Worm (Caenorhabditis elegans) whole organism, L1 larva: Measurements from ENCODE around the gene ceh-13.

ENCODE experiments used
- C34B4.2 ChIP-seq: sonication (generic microtip); optimal IDR thresholded peaks from 2 replicates; lab custom pipeline; 2017; ENCODE audit warnings: mild to moderate bottlenecking, missing genetic modification characterization, missing compliant biosample characterization
- blmp-1 ChIP-seq: fragments of 150-350 bp; optimal IDR thresholded peaks from 2 replicates; lab custom pipeline; 2014; ENCODE audit warnings: missing biosample characterization, missing genetic modification characterization
- fos-1 ChIP-seq: fragments of 150-350 bp; optimal IDR thresholded peaks from 2 replicates; lab custom pipeline; 2014; ENCODE audit warnings: missing biosample characterization, missing genetic modification characterization
- lin-13 ChIP-seq: fragments of 150-350 bp; optimal IDR thresholded peaks from 2 replicates; lab custom pipeline; 2014; ENCODE audit warnings: missing biosample characterization, missing genetic modification reagents, missing genetic modification characterization
- lir-3 ChIP-seq: sonication (generic microtip); optimal IDR thresholded peaks from 2 replicates; lab custom pipeline; 2016; ENCODE audit warnings: mild to moderate bottlenecking, missing genetic modification characterization, moderate library complexity, missing compliant biosample characterization; ENCODE audit not compliant: poor library complexity
- nhr-11 ChIP-seq: fragments of 150-350 bp; optimal IDR thresholded peaks from 2 replicates; lab custom pipeline; 2014; ENCODE audit warnings: missing biosample characterization, missing genetic modification characterization
- nhr-12 ChIP-seq: sonication (generic microtip); optimal IDR thresholded peaks from 2 replicates; lab custom pipeline; 2017; ENCODE audit warnings: missing biosample characterization, missing genetic modification characterization
- nhr-28 ChIP-seq: fragments of 150-350 bp; optimal IDR thresholded peaks from 2 replicates; lab custom pipeline; 2014; ENCODE audit warnings: missing biosample characterization, missing genetic modification characterization
- nhr-77 ChIP-seq: fragments of 150-350 bp; optimal IDR thresholded peaks from 2 replicates; lab custom pipeline; 2014; ENCODE audit warnings: missing biosample characterization, missing genetic modification characterization
- snpc-4 ChIP-seq: fragments of 150-350 bp; optimal IDR thresholded peaks from 2 replicates; lab custom pipeline; 2014; ENCODE audit warnings: missing biosample characterization, missing genetic modification characterization
- vab-15 ChIP-seq: sonication (generic microtip); optimal IDR thresholded peaks from 2 replicates; lab custom pipeline; 2017; ENCODE audit warnings: missing genotype, mild to moderate bottlenecking, missing genetic modification characterization, missing compliant biosample characterization

DNA sequence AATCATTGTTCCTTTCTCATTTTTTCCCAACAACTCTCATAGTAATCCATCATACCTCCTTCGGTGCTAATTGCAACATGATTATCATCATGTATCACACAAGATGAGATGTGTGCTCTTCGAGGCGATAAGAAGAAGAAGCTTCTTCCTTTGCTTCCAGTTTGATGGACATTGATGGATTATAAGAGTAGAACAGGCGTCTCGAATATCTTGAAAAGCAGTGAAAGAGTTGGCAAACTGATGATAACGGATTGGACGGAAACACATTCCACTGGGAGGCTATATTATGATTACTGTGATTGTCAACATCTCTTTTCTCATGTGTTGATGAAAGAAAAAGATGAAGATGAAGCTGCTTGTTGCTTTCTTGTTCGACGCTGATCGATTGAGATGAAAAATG lies 4.4 kb downstream of the ceh-13 start:
- TF ChIP-seq lir-3 (tag; lab: Kevin White, UChicago) (no peak), nhr-12 (tag; lab: Kevin White, UChicago) (no peak), nhr-77 (tag; lab: Kevin White, UChicago) (no peak), nhr-28 (tag; lab: Kevin White, UChicago) (no peak), C34B4.2 (tag; lab: Kevin White, UChicago) (no peak), nhr-11 (tag; lab: Kevin White, UChicago) (no peak), snpc-4 (tag; lab: Kevin White, UChicago) (no peak), fos-1 (tag; lab: Kevin White, UChicago) (no peak), blmp-1 (tag; lab: Kevin White, UChicago) (no peak), vab-15 (no peak), lin-13 (no peak)
